Fruit fly (Drosophila melanogaster) whole organism, pupa: Measurements from ENCODE around the gene CG1738.

Experiments used
- CG12605 ChIP-seq: fragments of 200-800 bp; sonication (Bioruptor generic); IDR thresholded peaks from 2 replicates; pipeline ENCODE4 v1.3.6; 2022; ENCODE audit warnings: missing biosample characterization, missing genetic modification characterization
- CG13204 ChIP-seq: fragments of 200-800 bp; sonication (Bioruptor generic); optimal IDR thresholded peaks from 2 replicates; lab custom pipeline; 2018; ENCODE audit warnings: missing biosample characterization, mild to moderate bottlenecking, missing genetic modification characterization, moderate library complexity
- CG14655 ChIP-seq: fragments of 200-800 bp; sonication (Bioruptor generic); optimal IDR thresholded peaks from 3 replicates; lab custom pipeline; 2017; ENCODE audit warnings: mild to moderate bottlenecking, missing biosample characterization, missing genetic modification reagents, missing genetic modification characterization
- CG17806 ChIP-seq: fragments of 200-800 bp; sonication (Bioruptor generic); optimal IDR thresholded peaks from 2 replicates; lab custom pipeline; 2018; ENCODE audit warnings: missing biosample characterization, mild to moderate bottlenecking, missing genetic modification characterization, moderate library complexity
- CG32121 ChIP-seq: fragments of 200-800 bp; sonication (Bioruptor generic); IDR thresholded peaks from 2 replicates; pipeline ENCODE4 v1.3.6; 2022; ENCODE audit warnings: missing biosample characterization, missing genetic modification characterization
- CG9948 ChIP-seq: fragments of 200-800 bp; sonication (Bioruptor generic); optimal IDR thresholded peaks from 2 replicates; lab custom pipeline; 2018; ENCODE audit warnings: missing biosample characterization, mild to moderate bottlenecking, missing genetic modification characterization, moderate library complexity
- D1 ChIP-seq: fragments of 200-800 bp; sonication (Bioruptor generic); optimal IDR thresholded peaks from 2 replicates; lab custom pipeline; 2018; ENCODE audit warnings: missing biosample characterization, mild to moderate bottlenecking, missing genetic modification characterization, moderate library complexity
- EcR ChIP-seq: fragments of 200-800 bp; sonication (Bioruptor generic); optimal IDR thresholded peaks from 3 replicates; lab custom pipeline; 2019; ENCODE audit warnings: missing biosample characterization, missing genetic modification characterization, mild to moderate bottlenecking, moderate library complexity, missing genetic modification reagents
- Pif1B ChIP-seq: fragments of 200-800 bp; sonication (Bioruptor generic); optimal IDR thresholded peaks from 3 replicates; lab custom pipeline; 2016; ENCODE audit warnings: missing biosample characterization, missing genetic modification characterization
- Snoo ChIP-seq: fragments of 200-800 bp; sonication (Bioruptor generic); optimal IDR thresholded peaks from 3 replicates; lab custom pipeline; 2017; ENCODE audit warnings: missing biosample characterization, mild to moderate bottlenecking, missing genetic modification characterization, inconsistent platforms
- fd96Ca ChIP-seq: fragments of 200-800 bp; sonication (Bioruptor generic); IDR thresholded peaks from 3 replicates; pipeline ENCODE4 v1.3.6; 2022; ENCODE audit warnings: missing biosample characterization, missing genetic modification characterization
- gl ChIP-seq: fragments of 200-800 bp; sonication (Bioruptor generic); optimal IDR thresholded peaks from 2 replicates; lab custom pipeline; 2018; ENCODE audit warnings: missing biosample characterization, mild to moderate bottlenecking, missing genetic modification characterization

- TF ChIP-seq Snoo (tag; lab: Kevin White, UChicago) (peak; percentile 60), CG12605 (no peak), CG9948 (tag; lab: Kevin White, UChicago) (peak; percentile 44), CG17806 (tag; lab: Kevin White, UChicago) (peak; percentile 42), CG14655 (GFP tag; lab: Kevin White, UChicago) (no peak), EcR (GFP tag; lab: Kevin White, UChicago) (no peak), CG32121 (0 out of 2 replicates have a peak, but pooled peaks have one; percentile 16), D1 (tag; lab: Kevin White, UChicago) (no peak), fd96Ca (GFP tag; lab: Robert Waterston, UW) (no peak), Pif1B (GFP tag; lab: Kevin White, UChicago) (peak; percentile 61), gl (no peak), CG13204 (GFP tag; lab: Kevin White, UChicago) (no peak)
Observed at dm6 chrX:11338047-11338747, 10.7 kb upstream of the CG1738 start.
